Worm (Caenorhabditis elegans): ENCODE measurements around the gene C13G3.1.

C13G3.1 gene

ce11 chrV:10967594-10968273 lies 44.5 kb downstream of the C13G3.1 start (continued):
- TF ChIP-seq snpc-1.1 (tag; optimal IDR thresholded peaks at IDR 0.05; ENCODE audit: insufficient read depth), result no peak
- 0 out of 2 replicates have a peak, but pooled peaks have one; percentile 11 for TF ChIP-seq D2030.7 (GFP tag; IDR thresholded peaks at IDR 0.05)
- no peak for TF ChIP-seq C06A6.2 (GFP tag; conservative IDR thresholded peaks at IDR 0.05)
- peak; percentile 43 for TF ChIP-seq hrde-1 (tag; optimal IDR thresholded peaks at IDR 0.05; ENCODE audit: borderline replicate concordance)
- TF ChIP-seq F33H1.4 (GFP tag; IDR thresholded peaks at IDR 0.05), result no peak
- no peak for TF ChIP-seq aptf-3 (GFP tag; IDR thresholded peaks at IDR 0.05)

ce11 chrV:10966874-10967273 lies 45.4 kb downstream of the C13G3.1 start:
- TF ChIP-seq unc-130 (GFP tag; optimal IDR thresholded peaks at IDR 0.05), result no peak
- TF ChIP-seq lin-26 (GFP tag; IDR thresholded peaks at IDR 0.05), result no peak
- no peak for TF ChIP-seq Y79H2A.3 (GFP tag; conservative IDR thresholded peaks at IDR 0.05)
- TF ChIP-seq hrde-1 (tag; optimal IDR thresholded peaks at IDR 0.05; ENCODE audit: borderline replicate concordance), result no peak
- TF ChIP-seq nhr-80 (tag; optimal IDR thresholded peaks at IDR 0.05), result no peak
- no peak for TF ChIP-seq C17E4.6 (GFP tag; IDR thresholded peaks at IDR 0.05)
- peak; percentile 46; the same call in 1 of the 2 replicates for TF ChIP-seq hsf-1 (GFP tag; IDR thresholded peaks at IDR 0.05)
- no peak for TF ChIP-seq ztf-22 (GFP tag; optimal IDR thresholded peaks at IDR 0.05)
- no peak for TF ChIP-seq athp-1 (tag; optimal IDR thresholded peaks at IDR 0.05)
- TF ChIP-seq tlf-1 (GFP tag; optimal IDR thresholded peaks at IDR 0.05), result no peak
- TF ChIP-seq snpc-4 (GFP tag; optimal IDR thresholded peaks at IDR 0.05), result no peak
- TF ChIP-seq snpc-4 (tag; optimal IDR thresholded peaks at IDR 0.05), result peak in 1 of 4 experiments; percentile 54
- no peak for TF ChIP-seq lin-54 (GFP tag; optimal IDR thresholded peaks at IDR 0.05)
- TF ChIP-seq rpc-1 (optimal IDR thresholded peaks at IDR 0.05), result no peak
- TF ChIP-seq rpc-1 (tag; optimal IDR thresholded peaks at IDR 0.05), result no peak
- peak; percentile 56 for TF ChIP-seq mcd-1 (GFP tag; IDR thresholded peaks at IDR 0.05)
- 0 out of 2 replicates have a peak, but pooled peaks have one; percentile 53 for TF ChIP-seq B0336.3 (GFP tag; IDR thresholded peaks at IDR 0.05)
- TF ChIP-seq zfh-2 (GFP tag; conservative IDR thresholded peaks at IDR 0.05), result peak; percentile 61
- TF ChIP-seq sea-2 (GFP tag; IDR thresholded peaks at IDR 0.05), result no peak
- 0 out of 2 replicates have a peak, but pooled peaks have one; percentile 23 for TF ChIP-seq nfyb-1 (GFP tag; IDR thresholded peaks at IDR 0.05)
- TF ChIP-seq lag-1 (GFP tag; IDR thresholded peaks at IDR 0.05), result 0 out of 2 replicates have a peak, but pooled peaks have one; percentile 21
- TF ChIP-seq F52B5.7 (tag; optimal IDR thresholded peaks at IDR 0.05), result no peak
- TF ChIP-seq rec-8 (tag; optimal IDR thresholded peaks at IDR 0.05), result no peak
- peak; percentile 45; the same call in 1 of the 2 replicates for TF ChIP-seq madf-6 (GFP tag; IDR thresholded peaks at IDR 0.05)
- no peak for TF ChIP-seq ets-4 (GFP tag; optimal IDR thresholded peaks at IDR 0.05)
- TF ChIP-seq fkh-3 (tag; optimal IDR thresholded peaks at IDR 0.05), result no peak
- no peak for TF ChIP-seq K11D2.4 (GFP tag; IDR thresholded peaks at IDR 0.05)
- TF ChIP-seq repo-1 (tag; optimal IDR thresholded peaks at IDR 0.05), result peak; percentile 8
- no peak for TF ChIP-seq lin-40 (tag; optimal IDR thresholded peaks at IDR 0.05)
- TF ChIP-seq ztf-26 (tag; optimal IDR thresholded peaks at IDR 0.05), result no peak
- 0 out of 2 replicates have a peak, but pooled peaks have one; percentile 27 for TF ChIP-seq hmg-20 (GFP tag; IDR thresholded peaks at IDR 0.05)
- peak; percentile 37 for TF ChIP-seq chd-7 (tag; optimal IDR thresholded peaks at IDR 0.05)
- no peak for TF ChIP-seq Y95B8A.8 (GFP tag; IDR thresholded peaks at IDR 0.05)
- TF ChIP-seq rcor-1 (GFP tag; IDR thresholded peaks at IDR 0.05), result no peak
- no peak for TF ChIP-seq pha-4 (tag; optimal IDR thresholded peaks at IDR 0.05)
- no peak for TF ChIP-seq nhr-90 (tag; optimal IDR thresholded peaks at IDR 0.05)
- TF ChIP-seq nfya-2 (GFP tag; IDR thresholded peaks at IDR 0.05), result no peak
- no peak for TF ChIP-seq ztf-3 (GFP tag; optimal IDR thresholded peaks at IDR 0.05)
- TF ChIP-seq madf-3 (GFP tag; IDR thresholded peaks at IDR 0.05), result peak; percentile 14; the same call in 1 of the 2 replicates

Measured in whole organism, young adult.